Fruit fly (Drosophila melanogaster): ENCODE measurements around the gene Mnr.

Gene Mnr

dm6 chrX:21282035-21282434 is 1.1 kb upstream of the Mnr start (continued):
- TF ChIP-seq danr (GFP tag; IDR thresholded peaks at IDR 0.05) (no peak), bsh (GFP tag; optimal IDR thresholded peaks at IDR 0.05) (peak in 1 of 2 experiments; percentile 19), Ada2b (GFP tag; IDR thresholded peaks at IDR 0.05) (0 out of 2 replicates have a peak, but pooled peaks have one; percentile 27), Deaf1 (tag; optimal IDR thresholded peaks at IDR 0.05) (no peak), dysf (GFP tag; IDR thresholded peaks at IDR 0.05) (peak; percentile 37; the same call in 2 of the 3 replicates), bab2 (GFP tag; optimal IDR thresholded peaks at IDR 0.05) (no peak), CG32532 (GFP tag; IDR thresholded peaks at IDR 0.05) (peak; percentile 38), Myb (GFP tag; optimal IDR thresholded peaks at IDR 0.05) (no peak), maf-S (GFP tag; optimal IDR thresholded peaks at IDR 0.05) (peak; percentile 6), gsb (GFP tag; IDR thresholded peaks at IDR 0.05) (peak; percentile 34; the same call in 1 of the 2 replicates), ranshi (GFP tag; IDR thresholded peaks at IDR 0.05) (peak; percentile 24; the same call in 1 of the 2 replicates), CG2678 (tag; optimal IDR thresholded peaks at IDR 0.05) (peak; percentile 5), CG15269 (tag; optimal IDR thresholded peaks at IDR 0.05) (peak; percentile 39), ase (GFP tag; IDR thresholded peaks at IDR 0.05) (no peak), H2.0 (GFP tag; IDR thresholded peaks at IDR 0.05) (peak; percentile 29; the same call in 1 of the 2 replicates), D19A (tag; optimal IDR thresholded peaks at IDR 0.05) (peak; percentile 89), grau (tag; optimal IDR thresholded peaks at IDR 0.05) (peak; percentile 4), CG9817 (tag; optimal IDR thresholded peaks at IDR 0.05) (peak; percentile 2), CG9932 (GFP tag; IDR thresholded peaks at IDR 0.05) (peak; percentile 17; the same call in 1 of the 2 replicates), nmo (GFP tag; optimal IDR thresholded peaks at IDR 0.05) (peak; percentile 11), slbo (GFP tag; IDR thresholded peaks at IDR 0.05) (peak; percentile 60), Chrac-16 (GFP tag; optimal IDR thresholded peaks at IDR 0.05) (no peak), Blimp-1 (GFP tag; optimal IDR thresholded peaks at IDR 0.05) (peak; percentile 18), tgo (GFP tag; IDR thresholded peaks at IDR 0.05) (no peak), lilli (GFP tag; optimal IDR thresholded peaks at IDR 0.05) (peak; percentile 25), CG4730 (GFP tag; IDR thresholded peaks at IDR 0.05) (0 out of 2 replicates have a peak, but pooled peaks have one; percentile 42), CG14441 (GFP tag; IDR thresholded peaks at IDR 0.05) (0 out of 2 replicates have a peak, but pooled peaks have one; percentile 10), Hmr (GFP tag; optimal IDR thresholded peaks at IDR 0.05) (peak; percentile 4), dati (GFP tag; IDR thresholded peaks at IDR 0.05) (no peak), PHDP (tag; optimal IDR thresholded peaks at IDR 0.05) (peak; percentile 11), CG18262 (tag; optimal IDR thresholded peaks at IDR 0.05) (no peak), wdn (GFP tag; IDR thresholded peaks at IDR 0.05) (peak; percentile 6; the same call in 1 of the 2 replicates), sens (GFP tag) (peak; percentile 61), sob (GFP tag; IDR thresholded peaks at IDR 0.05) (no peak), Xrp1 (GFP tag; IDR thresholded peaks at IDR 0.05) (no peak), Med (GFP tag) (peak; percentile 57), CG2120 (GFP tag; optimal IDR thresholded peaks at IDR 0.05) (peak; percentile 23), CG11560 (tag; IDR thresholded peaks at IDR 0.05) (no peak), Rfx (GFP tag; IDR thresholded peaks at IDR 0.05) (peak; percentile 76), nom (GFP tag; optimal IDR thresholded peaks at IDR 0.05) (no peak), row (GFP tag; IDR thresholded peaks at IDR 0.05) (peak; percentile 44; the same call in 2 of the 3 replicates), E2f2 (GFP tag; IDR thresholded peaks at IDR 0.05) (no peak), gem (tag; optimal IDR thresholded peaks at IDR 0.05) (peak; percentile 35), CG30020 (tag; optimal IDR thresholded peaks at IDR 0.05) (no peak), wek (GFP tag; optimal IDR thresholded peaks at IDR 0.05) (no peak), unpg (GFP tag; optimal IDR thresholded peaks at IDR 0.05) (peak; percentile 30), Hr51 (GFP tag; optimal IDR thresholded peaks at IDR 0.05) (no peak), crc (GFP tag; optimal IDR thresholded peaks at IDR 0.05) (no peak), crp (GFP tag; optimal IDR thresholded peaks at IDR 0.05) (no peak)

All from whole organism, embryonic.